Fruit fly (Drosophila melanogaster): ENCODE results near the gene CG8360.

The CG8360 gene

DNA sequence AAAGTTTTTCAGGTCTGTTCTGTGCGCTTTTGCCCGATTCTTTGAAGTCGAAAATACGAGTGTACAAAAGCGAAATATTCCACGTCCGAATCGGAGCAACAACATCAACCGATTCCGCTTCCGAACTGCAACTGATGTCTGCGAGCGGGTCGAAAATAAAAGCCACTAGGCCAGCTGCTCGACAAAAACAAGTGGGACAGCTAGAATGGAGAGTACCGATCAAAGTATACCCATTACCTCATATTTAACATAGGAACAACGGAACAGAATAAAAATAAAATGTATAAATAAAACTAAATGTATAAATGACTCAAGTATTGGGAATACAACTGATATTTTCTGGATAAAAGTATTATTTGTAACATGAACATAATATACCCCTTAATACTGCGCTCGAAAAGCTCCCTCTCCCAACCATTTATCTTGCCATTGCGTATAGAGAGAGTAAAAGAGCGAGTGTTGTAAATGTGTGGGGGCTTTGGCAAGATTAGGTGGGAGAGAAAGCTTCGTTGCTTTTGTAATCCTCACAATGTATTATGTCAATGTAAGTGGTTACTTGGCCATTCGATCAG lies 7.7 kb upstream of the CG8360 start, which contains the start of gene SLC5A11 (continued):
- TF ChIP-seq trem (tag; optimal IDR thresholded peaks at IDR 0.05): peak; percentile 88
- peak; percentile 78 for TF ChIP-seq pnt (GFP tag; optimal IDR thresholded peaks at IDR 0.05)
- TF ChIP-seq CG13287 (GFP tag; IDR thresholded peaks at IDR 0.05; ENCODE audit: partially characterized antibody): no peak; the same call in 1 of the 2 replicates
- peak; percentile 93 for TF ChIP-seq CG8290 (GFP tag; optimal IDR thresholded peaks at IDR 0.05)
- peak in 1 of 2 experiments; percentile 57 for TF ChIP-seq CG8290 (tag; optimal IDR thresholded peaks at IDR 0.05)
- peak; percentile 88 for TF ChIP-seq CG16779 (GFP tag; IDR thresholded peaks at IDR 0.05)
- peak; percentile 99 for TF ChIP-seq CG4820 (GFP tag; optimal IDR thresholded peaks at IDR 0.05)
- peak; percentile 97 for TF ChIP-seq esg (GFP tag; conservative IDR thresholded peaks at IDR 0.05)
- TF ChIP-seq peb (GFP tag; IDR thresholded peaks at IDR 0.05): peak; percentile 98
- peak; percentile 99 for TF ChIP-seq CG34376 (GFP tag; optimal IDR thresholded peaks at IDR 0.05)
- peak; percentile 65 for TF ChIP-seq CG16863 (GFP tag; optimal IDR thresholded peaks at IDR 0.05)
- no peak for TF ChIP-seq Dfd (GFP tag; optimal IDR thresholded peaks at IDR 0.05)
- no peak for TF ChIP-seq sc (optimal IDR thresholded peaks at IDR 0.05)
- peak; percentile 88 for TF ChIP-seq sc (GFP tag; optimal IDR thresholded peaks at IDR 0.05)
- TF ChIP-seq CG1529 (GFP tag; optimal IDR thresholded peaks at IDR 0.05): peak; percentile 94
- peak; percentile 99 for TF ChIP-seq jing (GFP tag; optimal IDR thresholded peaks at IDR 0.05)
- peak; percentile 96 for TF ChIP-seq CG4730 (GFP tag; IDR thresholded peaks at IDR 0.05)
- peak; percentile 54 for TF ChIP-seq CG8944 (GFP tag; optimal IDR thresholded peaks at IDR 0.05)
- TF ChIP-seq CG31441 (GFP tag; IDR thresholded peaks at IDR 0.05): peak; percentile 94; the same call in 1 of the 2 replicates
- TF ChIP-seq Dip2 (GFP tag; IDR thresholded peaks at IDR 0.05): peak; percentile 61; the same call in 1 of the 2 replicates
- no peak for TF ChIP-seq ato (GFP tag; IDR thresholded peaks at IDR 0.05; ENCODE audit: partially characterized antibody)
- no peak for TF ChIP-seq br (optimal IDR thresholded peaks at IDR 0.05)
- peak; percentile 97 for TF ChIP-seq ttk (GFP tag; IDR thresholded peaks at IDR 0.05)
- TF ChIP-seq Ets65A (GFP tag): peak; percentile 100
- TF ChIP-seq B-H2 (GFP tag; optimal IDR thresholded peaks at IDR 0.05): peak; percentile 88
- TF ChIP-seq CG3065 (GFP tag; optimal IDR thresholded peaks at IDR 0.05): peak; percentile 94
- TF ChIP-seq mam (GFP tag; optimal IDR thresholded peaks at IDR 0.05): peak; percentile 95
- TF ChIP-seq CG15479 (GFP tag; optimal IDR thresholded peaks at IDR 0.05): peak; percentile 59
- TF ChIP-seq PHDP (tag; optimal IDR thresholded peaks at IDR 0.05): peak; percentile 97
- TF ChIP-seq Mad (GFP tag; optimal IDR thresholded peaks at IDR 0.05): peak; percentile 53
- peak; percentile 52 for TF ChIP-seq pho (GFP tag; optimal IDR thresholded peaks at IDR 0.05)
- peak; percentile 99 for TF ChIP-seq dysf (GFP tag; IDR thresholded peaks at IDR 0.05)
- peak; percentile 96 for TF ChIP-seq HmgZ (tag; optimal IDR thresholded peaks at IDR 0.05)
- peak; percentile 93 for TF ChIP-seq CG17385 (GFP tag; optimal IDR thresholded peaks at IDR 0.05)
- TF ChIP-seq CG32767 (GFP tag; IDR thresholded peaks at IDR 0.05): peak; percentile 94
- peak; percentile 97 for TF ChIP-seq CG6689 (GFP tag; IDR thresholded peaks at IDR 0.05)
- TF ChIP-seq tin (GFP tag; optimal IDR thresholded peaks at IDR 0.05): peak; percentile 99
- TF ChIP-seq CG2116 (GFP tag; optimal IDR thresholded peaks at IDR 0.05): peak; percentile 62
- TF ChIP-seq CG12744 (GFP tag; optimal IDR thresholded peaks at IDR 0.05): peak; percentile 47
- peak; percentile 2 for TF ChIP-seq CG11398 (GFP tag; optimal IDR thresholded peaks at IDR 0.05)
- peak; percentile 83 for TF ChIP-seq CG12769 (tag; optimal IDR thresholded peaks at IDR 0.05)
- TF ChIP-seq CG11723 (GFP tag; optimal IDR thresholded peaks at IDR 0.05): peak; percentile 95
- TF ChIP-seq MESR4 (GFP tag; optimal IDR thresholded peaks at IDR 0.05): peak; percentile 28
- TF ChIP-seq fu2 (GFP tag; optimal IDR thresholded peaks at IDR 0.05): peak; percentile 68
- TF ChIP-seq sqz (GFP tag; optimal IDR thresholded peaks at IDR 0.05): peak; percentile 89
- TF ChIP-seq slbo (GFP tag; IDR thresholded peaks at IDR 0.05): peak; percentile 100
- TF ChIP-seq HLH3B (GFP tag; IDR thresholded peaks at IDR 0.05): peak; percentile 99
- peak; percentile 87 for TF ChIP-seq CG13123 (GFP tag; optimal IDR thresholded peaks at IDR 0.05)
- peak; percentile 46 for TF ChIP-seq CG3163 (GFP tag; optimal IDR thresholded peaks at IDR 0.05)
- TF ChIP-seq jumu (GFP tag; optimal IDR thresholded peaks at IDR 0.05): peak; percentile 71
- TF ChIP-seq CG4282 (GFP tag; optimal IDR thresholded peaks at IDR 0.05): peak; percentile 81
- peak; percentile 68 for TF ChIP-seq ash1 (GFP tag; optimal IDR thresholded peaks at IDR 0.05)
